Fruit fly (Drosophila melanogaster) whole organism, embryonic: Measurements from ENCODE around the gene mbm.

Experiments
- Antp ChIP-seq: fragments of 200-800 bp; sonication (Bioruptor generic); optimal IDR thresholded peaks from 3 replicates; lab custom pipeline; 2016; ENCODE audit warnings: missing biosample characterization, missing genetic modification characterization
- Awh ChIP-seq: fragments of 200-800 bp; sonication (Bioruptor generic); IDR thresholded peaks from 2 replicates; pipeline ENCODE4, ENCODE4 v1.3.6; 2022; ENCODE audit warnings: missing biosample characterization, missing genetic modification characterization
- B-H2 ChIP-seq: fragments of 200-800 bp; sonication (Bioruptor generic); optimal IDR thresholded peaks from 2 replicates; lab custom pipeline; 2018; ENCODE audit warnings: missing biosample characterization, mild to moderate bottlenecking, missing genetic modification characterization
- BEAF-32 ChIP-seq: fragments of 200-800 bp; sonication (Bioruptor generic); optimal IDR thresholded peaks from 3 replicates; lab custom pipeline; 2017; ENCODE audit warnings: missing biosample characterization, missing genetic modification characterization, mild to moderate bottlenecking, moderate library complexity, missing genetic modification reagents
- Bdp1 ChIP-seq: fragments of 200-800 bp; sonication (Bioruptor generic); optimal IDR thresholded peaks from 3 replicates; lab custom pipeline; 2016; ENCODE audit warnings: missing biosample characterization, missing genetic modification characterization
- CG11247 ChIP-seq: fragments of 200-800 bp; sonication (Bioruptor generic); IDR thresholded peaks from 2 replicates; pipeline ENCODE4 v1.3.6; 2022; ENCODE audit warnings: missing biosample characterization, missing genetic modification characterization
- CG12299 ChIP-seq: fragments of 200-800 bp; sonication (Bioruptor generic); optimal IDR thresholded peaks from 2 replicates; lab custom pipeline; 2018; ENCODE audit warnings: missing biosample characterization, mild to moderate bottlenecking, missing genetic modification characterization
- CG12659 ChIP-seq: fragments of 200-800 bp; sonication (Bioruptor generic); optimal IDR thresholded peaks from 3 replicates; lab custom pipeline; 2017; ENCODE audit warnings: mild to moderate bottlenecking, missing biosample characterization, missing genetic modification reagents, missing genetic modification characterization
- CG12744 ChIP-seq: fragments of 200-800 bp; sonication (Bioruptor generic); optimal IDR thresholded peaks from 2 replicates; lab custom pipeline; 2016; ENCODE audit warnings: missing biosample characterization, missing genetic modification characterization
- CG13624 ChIP-seq: fragments of 200-800 bp; sonication (Bioruptor generic); optimal IDR thresholded peaks from 2 replicates; lab custom pipeline; 2016; ENCODE audit warnings: missing biosample characterization, missing genetic modification characterization
- CG14050 ChIP-seq: fragments of 200-800 bp; sonication (Bioruptor generic); IDR thresholded peaks from 3 replicates; pipeline ENCODE4 v1.3.6; 2022; ENCODE audit warnings: missing biosample characterization, missing genetic modification characterization
- CG15696 ChIP-seq: fragments of 200-800 bp; sonication (Bioruptor generic); optimal IDR thresholded peaks from 2 replicates; lab custom pipeline; 2019; ENCODE audit warnings: missing biosample characterization, mild to moderate bottlenecking, missing genetic modification characterization, moderate library complexity
- CG17612 ChIP-seq: fragments of 200-800 bp; sonication (Bioruptor generic); IDR thresholded peaks from 2 replicates; pipeline ENCODE4 v1.3.6; 2022; ENCODE audit warnings: missing biosample characterization, missing genetic modification characterization
- CG18476 ChIP-seq: fragments of 200-800 bp; sonication (Bioruptor generic); optimal IDR thresholded peaks from 2 replicates; lab custom pipeline; 2016; ENCODE audit warnings: missing biosample characterization, mild to moderate bottlenecking, missing genetic modification characterization
- CG18619 ChIP-seq: fragments of 200-800 bp; sonication (Bioruptor generic); optimal IDR thresholded peaks from 3 replicates; lab custom pipeline; 2017; ENCODE audit warnings: missing biosample characterization, mild to moderate bottlenecking, missing genetic modification characterization
- CG31224 ChIP-seq: fragments of 200-800 bp; sonication (Bioruptor generic); IDR thresholded peaks from 2 replicates; pipeline ENCODE4 v1.3.6; 2022; ENCODE audit warnings: missing biosample characterization, missing genetic modification characterization
- CG3407 ChIP-seq: fragments of 200-800 bp; sonication (Bioruptor generic); optimal IDR thresholded peaks from 2 replicates; lab custom pipeline; 2018; ENCODE audit warnings: missing biosample characterization, mild to moderate bottlenecking, missing genetic modification characterization
- CG3995 ChIP-seq: fragments of 200-800 bp; sonication (Bioruptor generic); optimal IDR thresholded peaks from 3 replicates; lab custom pipeline; 2016; ENCODE audit warnings: missing biosample characterization, missing genetic modification characterization
- CG6791 ChIP-seq: fragments of 200-800 bp; sonication (Bioruptor generic); IDR thresholded peaks from 3 replicates; pipeline ENCODE4 v1.3.6; 2022; ENCODE audit warnings: missing biosample characterization, missing genetic modification characterization; ENCODE audit not compliant: partially characterized antibody
- CG7745 ChIP-seq: fragments of 200-800 bp; sonication (Bioruptor generic); optimal IDR thresholded peaks from 2 replicates; lab custom pipeline; 2018; ENCODE audit warnings: missing biosample characterization, mild to moderate bottlenecking, missing genetic modification characterization, moderate library complexity
- CHES-1-like ChIP-seq: fragments of 200-800 bp; sonication (Bioruptor generic); optimal IDR thresholded peaks from 2 replicates; lab custom pipeline; 2016; ENCODE audit warnings: missing biosample characterization, missing genetic modification characterization
- Doc3 ChIP-seq: fragments of 200-800 bp; sonication (Bioruptor generic); IDR thresholded peaks from 3 replicates; pipeline ENCODE4 v1.3.6; 2022; ENCODE audit warnings: missing biosample characterization, missing genetic modification characterization; ENCODE audit not compliant: partially characterized antibody
- Fer3 ChIP-seq: fragments of 200-800 bp; sonication (Bioruptor generic); optimal IDR thresholded peaks from 2 replicates; lab custom pipeline; 2018; ENCODE audit warnings: missing biosample characterization, mild to moderate bottlenecking, missing genetic modification characterization, moderate library complexity
- Gsc ChIP-seq: fragments of 200-800 bp; sonication (Bioruptor generic); IDR thresholded peaks from 2 replicates; pipeline ENCODE4 v1.3.6; 2022; ENCODE audit warnings: missing biosample characterization, missing genetic modification characterization
- HLH4C ChIP-seq: fragments of 200-800 bp; sonication (Bioruptor generic); IDR thresholded peaks from 3 replicates; pipeline ENCODE4 v1.3.6; 2022; ENCODE audit warnings: missing biosample characterization, missing genetic modification characterization; ENCODE audit not compliant: partially characterized antibody
- HLHmδ ChIP-seq: fragments of 200-800 bp; sonication (Bioruptor generic); optimal IDR thresholded peaks from 2 replicates; lab custom pipeline; 2018; ENCODE audit warnings: missing biosample characterization, mild to moderate bottlenecking, missing genetic modification characterization, moderate library complexity
- Hey ChIP-seq: fragments of 200-800 bp; sonication (Bioruptor generic); optimal IDR thresholded peaks from 3 replicates; lab custom pipeline; 2018; ENCODE audit warnings: missing biosample characterization, mild to moderate bottlenecking, missing genetic modification characterization
- Hmx ChIP-seq: fragments of 200-800 bp; sonication (Bioruptor generic); optimal IDR thresholded peaks from 2 replicates; lab custom pipeline; 2016; ENCODE audit warnings: missing biosample characterization, missing genetic modification characterization
- Hr3 ChIP-seq: fragments of 200-800 bp; sonication (Bioruptor generic); optimal IDR thresholded peaks from 3 replicates; lab custom pipeline; 2016; ENCODE audit warnings: missing biosample characterization, missing genetic modification characterization
- Optix ChIP-seq: fragments of 200-800 bp; sonication (Bioruptor generic); IDR thresholded peaks from 3 replicates; pipeline ENCODE4 v1.3.6; 2022; ENCODE audit warnings: missing biosample characterization, missing genetic modification characterization
- Sox100B ChIP-seq: fragments of 200-800 bp; sonication (Bioruptor generic); optimal IDR thresholded peaks from 3 replicates; lab custom pipeline; 2018; ENCODE audit warnings: missing biosample characterization, mild to moderate bottlenecking, missing genetic modification characterization
- YL-1 ChIP-seq: fragments of 200-800 bp; sonication (Bioruptor generic); optimal IDR thresholded peaks from 3 replicates; lab custom pipeline; 2017; ENCODE audit warnings: missing biosample characterization, mild to moderate bottlenecking, missing genetic modification characterization
- ash1 ChIP-seq: fragments of 200-800 bp; sonication (Bioruptor generic); optimal IDR thresholded peaks from 2 replicates; lab custom pipeline; 2018; ENCODE audit warnings: missing biosample characterization, mild to moderate bottlenecking, missing genetic modification characterization
- bsh ChIP-seq, 2 experiments: fragments of 200-800 bp; sonication (Bioruptor generic); optimal IDR thresholded peaks; 2 replicates each; lab custom pipeline; 2017 to 2018; ENCODE audit warnings: mild to moderate bottlenecking in 2 of 2, missing biosample characterization in 2 of 2, missing genetic modification characterization in 2 of 2, moderate library complexity in 1 of 2
- chn ChIP-seq: fragments of 200-800 bp; sonication (Bioruptor generic); optimal IDR thresholded peaks from 2 replicates; lab custom pipeline; 2016; ENCODE audit warnings: missing biosample characterization, missing genetic modification characterization
- crc ChIP-seq: fragments of 200-800 bp; sonication (Bioruptor generic); optimal IDR thresholded peaks from 2 replicates; lab custom pipeline; 2016; ENCODE audit warnings: missing biosample characterization, missing genetic modification characterization
- crp ChIP-seq, 2 experiments: fragments of 200-800 bp; sonication (Bioruptor generic); optimal IDR thresholded peaks; 2 replicates in 1 of 2; 3 replicates in 1 of 2; lab custom pipeline; 2017; ENCODE audit warnings: missing biosample characterization in 2 of 2, missing genetic modification characterization in 2 of 2, mild to moderate bottlenecking in 1 of 2, moderate library complexity in 1 of 2
- dysf ChIP-seq: fragments of 200-800 bp; sonication (Bioruptor generic); IDR thresholded peaks from 3 replicates; pipeline ENCODE4 v1.3.6; 2022; ENCODE audit warnings: missing biosample characterization, missing genetic modification characterization
- grau ChIP-seq: fragments of 200-800 bp; optimal IDR thresholded peaks from 3 replicates; lab custom pipeline; 2019; ENCODE audit warnings: missing biosample characterization, mild to moderate bottlenecking, missing genetic modification characterization, moderate library complexity
- gsb ChIP-seq: fragments of 200-800 bp; sonication (Bioruptor generic); IDR thresholded peaks from 2 replicates; pipeline ENCODE4 v1.3.6; 2022; ENCODE audit warnings: missing biosample characterization, missing genetic modification characterization
- insv ChIP-seq, 2 experiments: fragments of 200-800 bp; sonication (Bioruptor generic); optimal IDR thresholded peaks; 3 replicates each; lab custom pipeline; 2016 to 2018; ENCODE audit warnings: missing biosample characterization in 2 of 2, missing genetic modification characterization in 2 of 2
- ken ChIP-seq: fragments of 200-800 bp; sonication (Bioruptor generic); IDR thresholded peaks from 3 replicates; pipeline ENCODE4 v1.3.6; 2022; ENCODE audit warnings: missing biosample characterization, missing genetic modification characterization
- luna ChIP-seq: fragments of 200-800 bp; sonication (Bioruptor generic); optimal IDR thresholded peaks from 2 replicates; lab custom pipeline; 2016; ENCODE audit warnings: missing biosample characterization, missing genetic modification characterization
- pfk ChIP-seq: fragments of 200-800 bp; sonication (Bioruptor generic); optimal IDR thresholded peaks from 2 replicates; lab custom pipeline; 2018; ENCODE audit warnings: missing biosample characterization, mild to moderate bottlenecking, missing genetic modification characterization, moderate library complexity
- pnt ChIP-seq: fragments of 200-800 bp; sonication (Bioruptor generic); optimal IDR thresholded peaks from 3 replicates; lab custom pipeline; 2016; ENCODE audit warnings: missing biosample characterization, missing genetic modification characterization
- ssp ChIP-seq: fragments of 200-800 bp; sonication (Bioruptor generic); IDR thresholded peaks from 2 replicates; pipeline ENCODE4 v1.3.6; 2022; ENCODE audit warnings: missing biosample characterization, missing genetic modification characterization
- tin ChIP-seq: fragments of 200-800 bp; sonication (Bioruptor generic); optimal IDR thresholded peaks from 3 replicates; lab custom pipeline; 2016; ENCODE audit warnings: missing biosample characterization, missing genetic modification characterization
- trem ChIP-seq: fragments of 200-800 bp; optimal IDR thresholded peaks from 3 replicates; lab custom pipeline; 2019; ENCODE audit warnings: missing biosample characterization, mild to moderate bottlenecking, missing genetic modification characterization, moderate library complexity
- trh ChIP-seq: fragments of 200-800 bp; sonication (Bioruptor generic); optimal IDR thresholded peaks from 2 replicates; lab custom pipeline; 2016; ENCODE audit warnings: missing biosample characterization, missing genetic modification characterization
- unc-4 ChIP-seq: fragments of 200-800 bp; sonication (Bioruptor generic); IDR thresholded peaks from 2 replicates; pipeline ENCODE4 v1.3.6; 2022; ENCODE audit warnings: missing biosample characterization, missing genetic modification characterization; ENCODE audit not compliant: partially characterized antibody
- zen ChIP-seq: fragments of 200-800 bp; sonication (Bioruptor generic); optimal IDR thresholded peaks from 3 replicates; lab custom pipeline; 2018; ENCODE audit warnings: missing biosample characterization, mild to moderate bottlenecking, missing genetic modification characterization, moderate library complexity

mbm gene

DNA sequence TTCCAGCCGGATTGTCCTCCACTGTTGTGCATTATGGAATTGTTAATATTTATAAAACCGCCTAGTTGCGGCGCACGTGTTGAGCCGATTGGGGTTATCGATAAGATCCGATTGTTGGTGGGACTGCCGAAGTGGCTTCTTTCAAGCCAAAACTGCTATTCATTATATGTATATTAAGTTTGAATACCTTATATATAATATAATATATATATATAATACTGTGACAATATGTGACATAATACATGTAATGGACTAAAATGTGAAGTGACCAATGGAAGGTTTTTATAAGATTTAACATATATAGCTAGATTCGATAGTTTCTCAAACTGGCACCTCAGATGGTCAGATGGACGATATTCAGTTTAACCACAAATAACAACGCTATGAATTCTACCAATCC is at the start of gene mbm, which contains the start of gene CG11555:
TSS of gene mbm (minus strand) at position 113 of the 400 bp plus-strand sequence.
TSS of gene CG11555 (plus strand) at position 234 of the 400 bp plus-strand sequence.
- TF ChIP-seq CG17612: no peak
- peak; percentile 10 for TF ChIP-seq Hr3 (GFP tag; lab: Kevin White, UChicago)
- TF ChIP-seq CG18619 (GFP tag; lab: Kevin White, UChicago): no peak
- 0 out of 2 replicates have a peak, but pooled peaks have one; percentile 15 for TF ChIP-seq CG31224
- TF ChIP-seq tin (GFP tag; lab: Kevin White, UChicago): no peak
- TF ChIP-seq CG3995 (GFP tag; lab: Kevin White, UChicago): peak; percentile 46
- TF ChIP-seq HLH4C: peak; percentile 50
- TF ChIP-seq CG7745 (tag; lab: Kevin White, UChicago): no peak
- no peak for TF ChIP-seq Antp (GFP tag; lab: Kevin White, UChicago)
- peak; percentile 56 for TF ChIP-seq B-H2
- no peak for TF ChIP-seq crc (GFP tag; lab: Kevin White, UChicago)
- TF ChIP-seq CG13624: no peak
- TF ChIP-seq luna (GFP tag; lab: Kevin White, UChicago): no peak
- TF ChIP-seq pnt (GFP tag; lab: Kevin White, UChicago): no peak
- TF ChIP-seq ash1 (GFP tag; lab: Kevin White, UChicago): no peak
- TF ChIP-seq HLHmδ: no peak
- no peak for TF ChIP-seq CHES-1-like (GFP tag; lab: Kevin White, UChicago)
- peak in 1 of 2 experiments; percentile 24 for TF ChIP-seq bsh (GFP tag; optimal IDR thresholded peaks at IDR 0.05; lab: Kevin White, UChicago)
- no peak for TF ChIP-seq pfk (GFP tag; lab: Kevin White, UChicago)
- TF ChIP-seq Hmx (GFP tag; lab: Kevin White, UChicago): no peak
- TF ChIP-seq ssp (GFP tag; lab: Robert Waterston, UW): peak; percentile 9; the same call in 1 of the 2 replicates
- no peak for TF ChIP-seq Hey
- TF ChIP-seq insv (GFP tag; optimal IDR thresholded peaks at IDR 0.05; lab: Kevin White, UChicago): peak in 1 of 2 experiments; percentile 25
- TF ChIP-seq Awh: no peak
- TF ChIP-seq crp (GFP tag; optimal IDR thresholded peaks at IDR 0.05; lab: Kevin White, UChicago): peak in 1 of 2 experiments; percentile 43
- TF ChIP-seq CG3407 (GFP tag; lab: Kevin White, UChicago): no peak
- no peak for TF ChIP-seq ken (GFP tag; lab: Robert Waterston, UW)
- no peak for TF ChIP-seq CG11247 (GFP tag; lab: Robert Waterston, UW)
- peak; percentile 60 for TF ChIP-seq grau (tag; lab: Kevin White, UChicago)
- peak; percentile 67 for TF ChIP-seq trem (tag; lab: Kevin White, UChicago)
- TF ChIP-seq YL-1: peak; percentile 66
- peak; percentile 1 for TF ChIP-seq CG15696 (tag; lab: Kevin White, UChicago)
- TF ChIP-seq Sox100B: no peak
- TF ChIP-seq CG6791 (GFP tag; lab: Robert Waterston, UW): no peak
- TF ChIP-seq CG14050 (GFP tag; lab: Robert Waterston, UW): no peak
- TF ChIP-seq CG12744: no peak
- no peak for TF ChIP-seq CG12299 (tag; lab: Kevin White, UChicago)
- TF ChIP-seq trh: no peak
- TF ChIP-seq Gsc (GFP tag; lab: Robert Waterston, UW): no peak
- no peak for TF ChIP-seq gsb (GFP tag; lab: Robert Waterston, UW)
- TF ChIP-seq CG18476 (GFP tag; lab: Kevin White, UChicago): no peak
- peak; percentile 25 for TF ChIP-seq Fer3 (tag; lab: Kevin White, UChicago)
- peak; percentile 45 for TF ChIP-seq CG12659 (GFP tag; lab: Kevin White, UChicago)
- TF ChIP-seq BEAF-32 (GFP tag; lab: Kevin White, UChicago): peak; percentile 58
- TF ChIP-seq Optix: no peak
- no peak for TF ChIP-seq Bdp1 (GFP tag; lab: Kevin White, UChicago)
- TF ChIP-seq dysf (GFP tag; lab: Robert Waterston, UW): peak; percentile 24; the same call in 1 of the 3 replicates
- TF ChIP-seq unc-4: peak; percentile 70; the same call in 1 of the 2 replicates
- TF ChIP-seq chn (GFP tag; lab: Kevin White, UChicago): no peak
- TF ChIP-seq zen (tag; lab: Kevin White, UChicago): peak; percentile 50
- TF ChIP-seq Doc3 (GFP tag; lab: Robert Waterston, UW): peak; percentile 61
